Worm (Caenorhabditis elegans) whole organism, young adult: Measurements from ENCODE around the gene nhr-108.

Experiments
- pha-4 ChIP-seq: fragments of 150-350 bp; sonication (generic microtip); optimal IDR thresholded peaks from 2 replicates; lab custom pipeline; 2014; ENCODE audit warnings: missing biosample characterization, missing genetic modification reagents, missing genetic modification characterization
- ztf-25 ChIP-seq: fragments of 200-800 bp; sonication (Bioruptor generic); IDR thresholded peaks from 2 replicates; pipeline ENCODE4 v1.3.6; 2022; ENCODE audit warnings: missing genetic modification reagents, missing genetic modification characterization, missing compliant biosample characterization

DNA sequence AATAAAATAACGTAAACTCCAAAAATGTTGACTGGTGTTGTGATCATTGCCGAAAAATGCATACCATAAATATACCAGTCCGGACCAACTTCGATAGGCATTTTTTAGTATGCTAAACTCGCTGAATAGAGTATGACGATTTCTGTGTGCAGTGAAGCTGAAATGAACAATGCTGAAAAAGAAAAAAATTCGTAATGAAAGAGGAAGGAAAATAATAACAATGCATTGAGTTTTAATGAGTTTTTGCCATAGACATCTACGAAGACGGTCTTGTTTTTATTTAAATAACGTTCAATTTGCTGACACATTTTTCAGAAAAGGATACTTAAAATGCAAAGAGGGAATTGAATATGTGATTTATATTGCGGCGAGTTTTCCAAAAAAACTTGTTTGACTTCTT, 43.3 kb upstream of the nhr-108 start, which contains the start of gene sri-1:
- TF ChIP-seq ztf-25 (GFP tag; lab: Robert Waterston, UW) (no peak), pha-4 (tag; lab: Kevin White, UChicago) (no peak)
